Worm (Caenorhabditis elegans): ENCODE measurements around the gene spl-3.

The spl-3 gene

DNA sequence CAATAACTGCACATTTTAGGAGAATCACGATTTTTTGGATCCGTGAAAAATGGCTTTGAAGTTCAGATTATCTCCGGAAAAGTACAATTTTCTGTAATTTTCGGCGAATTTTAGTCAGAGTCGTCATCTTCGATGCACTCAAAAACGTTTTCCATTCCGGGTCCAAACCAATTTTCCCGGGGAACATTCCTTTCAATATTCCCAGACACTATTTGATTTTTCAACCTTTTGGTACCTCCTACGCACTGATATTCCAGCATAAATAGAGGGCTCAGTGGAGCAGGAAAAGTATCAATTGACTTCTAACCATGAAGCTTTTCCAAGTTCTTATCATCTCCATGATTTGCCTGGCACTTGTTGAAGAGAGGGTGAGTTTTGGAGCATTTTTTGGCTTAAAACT is 38.7 kb downstream of the spl-3 start, which contains the start of gene W09G12.6:
TSS of gene W09G12.6 (plus strand) at position 301 of the 400 bp plus-strand sequence.
- TF ChIP-seq Y75B8A.6 (GFP tag; IDR thresholded peaks at IDR 0.05) (no peak), ceh-44 (GFP tag; IDR thresholded peaks at IDR 0.05) (no peak), php-3 (GFP tag; IDR thresholded peaks at IDR 0.05) (no peak), spr-3 (GFP tag; optimal IDR thresholded peaks at IDR 0.05) (no peak), F49E8.2 (tag; optimal IDR thresholded peaks at IDR 0.05; ENCODE audit: borderline replicate concordance) (no peak), mdl-1 (tag; optimal IDR thresholded peaks at IDR 0.05) (no peak), zfp-2 (tag; optimal IDR thresholded peaks at IDR 0.05) (no peak), nhr-10 (tag; optimal IDR thresholded peaks at IDR 0.05) (no peak), F26F4.8 (GFP tag; conservative IDR thresholded peaks at IDR 0.05) (no peak), daf-16 (GFP tag; optimal IDR thresholded peaks at IDR 0.05) (no peak), daf-16 (tag; optimal IDR thresholded peaks at IDR 0.05) (no peak), ceh-62 (tag; optimal IDR thresholded peaks at IDR 0.05) (no peak), hmg-1.1 (GFP tag; IDR thresholded peaks at IDR 0.05) (no peak), dpl-1 (GFP tag; optimal IDR thresholded peaks at IDR 0.05) (no peak), ces-1 (GFP tag; optimal IDR thresholded peaks at IDR 0.05) (no peak), zag-1 (tag; optimal IDR thresholded peaks at IDR 0.05) (no peak), vab-7 (GFP tag; IDR thresholded peaks at IDR 0.05) (no peak), aly-2 (tag; optimal IDR thresholded peaks at IDR 0.05) (no peak), ztf-7 (tag; optimal IDR thresholded peaks at IDR 0.05) (no peak)

DNA sequence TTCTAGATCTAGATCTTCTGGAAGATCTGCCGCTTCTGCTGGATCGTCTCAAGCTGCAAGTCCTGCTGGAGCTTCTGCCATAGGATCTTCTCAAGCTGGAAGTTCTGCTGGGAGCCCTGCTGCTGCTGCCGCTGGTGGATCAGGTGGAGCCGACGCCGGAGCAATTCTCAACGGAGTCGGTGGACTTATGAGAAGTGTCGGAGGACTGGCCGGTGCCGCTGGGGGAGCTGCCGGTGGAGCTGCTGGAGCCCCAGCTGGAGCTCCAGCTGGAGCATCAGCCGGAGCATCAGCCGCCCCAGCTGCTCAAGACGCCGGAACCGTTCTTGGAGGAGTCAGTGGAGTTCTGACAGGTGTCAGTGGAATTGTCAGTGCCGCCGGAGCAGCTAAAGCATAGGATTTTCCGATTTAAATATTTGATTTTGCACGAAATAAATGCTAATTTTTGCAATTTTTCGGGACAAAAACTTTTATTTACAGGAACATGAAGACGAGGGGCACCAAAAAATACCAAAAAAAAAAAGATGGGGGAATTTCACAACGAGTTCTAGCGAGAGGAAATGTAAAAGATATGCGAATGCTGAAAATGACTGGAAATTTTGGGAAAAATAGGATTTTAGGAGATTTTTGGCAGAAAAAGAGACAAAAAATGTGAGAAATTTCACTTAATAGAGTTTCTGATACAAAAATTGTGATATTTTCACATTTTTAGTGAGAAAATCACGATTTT is 39.7 kb downstream of the spl-3 start:
- TF ChIP-seq egl-43 (GFP tag; IDR thresholded peaks at IDR 0.05): peak; percentile 63
- TF ChIP-seq set-16 (GFP tag; IDR thresholded peaks at IDR 0.05): peak; percentile 99
- peak; percentile 90 for TF ChIP-seq aha-1 (tag)
- no peak for TF ChIP-seq hmg-1.1 (GFP tag; IDR thresholded peaks at IDR 0.05)
- no peak for TF ChIP-seq mdt-29 (GFP tag; IDR thresholded peaks at IDR 0.05)
- 0 out of 4 replicates have a peak, but pooled peaks of 1 of the 2 experiments have one; percentile 35 for TF ChIP-seq madf-5 (GFP tag; IDR thresholded peaks at IDR 0.05)
- 0 out of 2 replicates have a peak, but pooled peaks have one; percentile 40 for TF ChIP-seq snpc-1.2 (GFP tag; IDR thresholded peaks at IDR 0.05)
- peak; percentile 69; the same call in 1 of the 2 replicates for TF ChIP-seq pha-4 (GFP tag; IDR thresholded peaks at IDR 0.05)
- no peak for TF ChIP-seq pha-4 (tag; optimal IDR thresholded peaks at IDR 0.05)

DNA sequence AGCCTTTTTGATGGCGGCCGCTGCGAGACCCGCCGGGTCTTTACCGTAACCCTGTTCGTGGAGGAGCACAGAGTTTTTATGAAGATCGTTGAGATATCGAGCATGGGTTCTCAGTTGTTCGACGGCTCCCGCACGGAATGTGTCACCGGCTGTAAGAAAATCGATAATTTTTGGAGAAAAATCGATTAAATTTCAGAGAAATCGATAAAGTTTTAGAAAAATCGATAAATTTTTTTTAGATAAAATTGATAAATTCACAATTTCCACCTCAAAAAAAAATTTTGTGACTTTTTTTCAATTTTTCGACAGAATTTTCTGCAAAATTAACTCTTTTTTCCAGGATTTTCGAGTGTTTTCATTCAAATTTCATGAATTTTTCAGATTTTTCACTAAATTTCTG is 41.9 kb downstream of the spl-3 start:
- no peak for TF ChIP-seq unc-130 (GFP tag; optimal IDR thresholded peaks at IDR 0.05)
- peak; percentile 73 for TF ChIP-seq ceh-28 (tag; optimal IDR thresholded peaks at IDR 0.05)

DNA sequence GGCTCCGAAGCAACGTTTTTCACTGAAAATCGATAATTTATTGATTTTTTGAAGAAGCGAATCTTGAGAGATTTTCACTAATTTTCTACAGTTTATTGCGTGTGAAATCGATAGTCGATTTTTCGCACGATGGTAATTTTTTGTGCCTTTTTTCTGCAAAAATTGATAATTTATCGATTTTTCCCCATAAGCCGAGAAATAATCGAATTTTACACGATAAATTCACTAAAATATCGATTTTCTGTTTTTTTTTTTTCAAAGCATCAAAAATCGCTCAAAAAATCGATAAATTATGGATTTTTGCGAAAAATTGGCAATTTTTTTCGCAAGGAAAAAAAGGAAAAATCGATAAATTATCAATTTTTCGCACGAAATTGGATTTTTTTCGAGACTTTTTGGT is 42.9 kb downstream of the spl-3 start:
- peak; percentile 77 for TF ChIP-seq ceh-28 (tag; optimal IDR thresholded peaks at IDR 0.05)
- no peak for TF ChIP-seq arid-1 (GFP tag; conservative IDR thresholded peaks at IDR 0.05)

DNA sequence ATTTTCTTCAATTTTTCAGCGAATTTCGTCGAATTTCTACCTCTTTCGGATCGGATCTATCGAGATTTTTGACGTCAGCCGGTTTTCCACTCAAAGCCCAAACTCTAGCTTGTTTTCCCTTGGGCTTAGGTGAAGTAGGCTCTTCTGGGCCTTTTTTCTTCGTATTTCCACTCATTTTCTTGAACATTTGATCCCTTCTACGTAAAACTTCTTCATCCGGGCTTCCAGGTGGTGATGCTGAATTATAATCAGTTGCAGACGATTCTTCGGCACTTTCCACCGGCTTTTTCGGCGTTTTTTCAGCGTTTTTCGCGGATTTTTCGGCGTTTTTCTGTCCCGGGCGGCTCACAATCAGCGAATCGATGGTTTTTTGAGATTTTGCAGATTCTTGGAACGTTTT is 45.3 kb downstream of the spl-3 start:
- peak; percentile 87 for TF ChIP-seq aha-1 (tag)
- no peak for TF ChIP-seq ceh-20 (GFP tag; IDR thresholded peaks at IDR 0.05)
- TF ChIP-seq unc-62 (GFP tag; optimal IDR thresholded peaks at IDR 0.05 in 1 of 2): peak in 1 of 2 experiments; percentile 87
- TF ChIP-seq unc-62 (tag; optimal IDR thresholded peaks at IDR 0.05): no peak
- TF ChIP-seq nhr-11 (tag; optimal IDR thresholded peaks at IDR 0.05): no peak
- TF ChIP-seq snpc-4 (tag; optimal IDR thresholded peaks at IDR 0.05): no peak
- TF ChIP-seq nhr-102 (tag; optimal IDR thresholded peaks at IDR 0.05): no peak
- no peak for TF ChIP-seq nhr-41 (GFP tag; IDR thresholded peaks at IDR 0.05)
- no peak for TF ChIP-seq ceh-28 (tag; optimal IDR thresholded peaks at IDR 0.05)
- TF ChIP-seq ztf-11 (tag; optimal IDR thresholded peaks at IDR 0.05): no peak
- TF ChIP-seq ceh-82 (tag; optimal IDR thresholded peaks at IDR 0.05): no peak
- TF ChIP-seq nhr-6 (tag; optimal IDR thresholded peaks at IDR 0.05): no peak
- TF ChIP-seq saeg-2 (GFP tag; IDR thresholded peaks at IDR 0.05): no peak
- TF ChIP-seq madf-5 (GFP tag; IDR thresholded peaks at IDR 0.05): no peak
